Worm (Caenorhabditis elegans): ENCODE measurements around the gene K03A1.4.

DNA sequence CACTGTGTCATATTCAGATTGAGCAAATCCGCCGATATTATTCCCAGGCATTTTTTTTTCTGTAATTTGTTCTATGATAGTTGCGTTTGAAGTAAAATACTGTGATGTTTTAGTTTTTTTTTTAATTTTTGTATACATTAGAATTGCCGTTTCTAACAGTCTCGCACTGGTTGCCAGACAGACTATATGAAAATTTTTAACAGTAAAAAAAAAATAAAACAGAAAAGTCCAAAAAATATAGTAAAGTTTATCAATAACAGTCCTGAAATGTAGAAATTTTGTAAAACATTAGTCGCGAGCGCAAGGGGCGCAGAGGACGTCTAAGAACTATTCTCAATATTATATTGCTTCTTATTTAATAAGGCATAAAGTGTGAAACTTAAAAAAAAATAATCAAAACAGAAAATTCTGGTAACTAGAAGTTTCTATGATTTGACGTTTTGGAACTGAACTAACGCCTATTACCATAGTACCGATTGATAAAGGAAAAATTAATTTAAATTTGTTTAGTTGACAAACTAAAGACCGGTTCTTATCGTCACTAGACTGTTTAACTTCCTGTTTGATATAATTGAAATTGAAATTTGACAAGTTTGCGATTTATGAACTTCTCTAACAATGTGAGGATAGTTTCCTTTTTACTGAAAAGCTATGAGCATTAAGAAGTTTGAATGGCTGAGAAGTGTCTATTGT lies 38.1 kb downstream of the K03A1.4 start, which contains the start of gene lact-1:
- TF ChIP-seq flt-1 (GFP tag; IDR thresholded peaks at IDR 0.05): no peak
- TF ChIP-seq sea-1 (GFP tag; conservative IDR thresholded peaks at IDR 0.05): no peak
- TF ChIP-seq F13C5.2 (tag; optimal IDR thresholded peaks at IDR 0.05): no peak
- no peak for TF ChIP-seq tbx-37 (GFP tag; conservative IDR thresholded peaks at IDR 0.05)
- TF ChIP-seq tbx-11 (GFP tag; IDR thresholded peaks at IDR 0.05): no peak
- no peak for TF ChIP-seq ama-1 (optimal IDR thresholded peaks at IDR 0.05)
- TF ChIP-seq ceh-36 (tag; optimal IDR thresholded peaks at IDR 0.05): no peak
- TF ChIP-seq B0310.2 (tag; optimal IDR thresholded peaks at IDR 0.05): no peak

Measured in whole organism, early embryonic.